Worm (Caenorhabditis elegans) whole organism, midembryonic: ENCODE results near the gene sre-15.

ENCODE experiments used
- T22C8.4 ChIP-seq: fragments of 200-800 bp; sonication (Bioruptor generic); IDR thresholded peaks from 2 replicates; pipeline ENCODE4 v1.3.6; 2022; ENCODE audit warnings: missing genetic modification characterization, missing compliant biosample characterization
- cog-1 ChIP-seq: sonication (generic microtip); optimal IDR thresholded peaks from 2 replicates; lab custom pipeline; 2016; ENCODE audit warnings: missing genetic modification characterization, missing compliant biosample characterization
- flt-1 ChIP-seq: fragments of 200-800 bp; sonication (Bioruptor generic); IDR thresholded peaks from 2 replicates; pipeline ENCODE4 v1.3.6; 2022; ENCODE audit warnings: missing genetic modification characterization, missing compliant biosample characterization
- klf-2 ChIP-seq: fragments of 200-800 bp; sonication (Bioruptor generic); conservative IDR thresholded peaks from 2 replicates; pipeline ENCODE4 v1.3.6; 2022; ENCODE audit warnings: missing genetic modification reagents, missing genetic modification characterization, missing compliant biosample characterization
- med-1 ChIP-seq: sonication (generic microtip); optimal IDR thresholded peaks from 2 replicates; lab custom pipeline; 2017; ENCODE audit warnings: missing genetic modification characterization, mild to moderate bottlenecking, missing compliant biosample characterization, antibody characterized with exemption, missing genetic modification reagents; ENCODE audit not compliant: insufficient read depth
- ref-1 ChIP-seq: fragments of 200-800 bp; sonication (Bioruptor generic); conservative IDR thresholded peaks from 2 replicates; pipeline ENCODE4 v1.3.6; 2022; ENCODE audit warnings: missing genetic modification reagents, missing genetic modification characterization, missing compliant biosample characterization
- tab-1 ChIP-seq: fragments of 200-800 bp; sonication (Bioruptor generic); IDR thresholded peaks from 2 replicates; pipeline ENCODE4 v1.3.6; 2022; ENCODE audit warnings: missing genetic modification characterization, missing compliant biosample characterization
- ztf-23 ChIP-seq: fragments of 200-800 bp; sonication (Bioruptor generic); IDR thresholded peaks from 2 replicates; pipeline ENCODE4 v1.3.6; 2022; ENCODE audit warnings: missing genetic modification reagents, missing genetic modification characterization, missing compliant biosample characterization
- ztf-29 ChIP-seq: fragments of 200-800 bp; sonication (Bioruptor generic); IDR thresholded peaks from 2 replicates; pipeline ENCODE4 v1.3.6; 2022; ENCODE audit warnings: missing genetic modification reagents, missing genetic modification characterization, missing compliant biosample characterization

Gene sre-15

DNA sequence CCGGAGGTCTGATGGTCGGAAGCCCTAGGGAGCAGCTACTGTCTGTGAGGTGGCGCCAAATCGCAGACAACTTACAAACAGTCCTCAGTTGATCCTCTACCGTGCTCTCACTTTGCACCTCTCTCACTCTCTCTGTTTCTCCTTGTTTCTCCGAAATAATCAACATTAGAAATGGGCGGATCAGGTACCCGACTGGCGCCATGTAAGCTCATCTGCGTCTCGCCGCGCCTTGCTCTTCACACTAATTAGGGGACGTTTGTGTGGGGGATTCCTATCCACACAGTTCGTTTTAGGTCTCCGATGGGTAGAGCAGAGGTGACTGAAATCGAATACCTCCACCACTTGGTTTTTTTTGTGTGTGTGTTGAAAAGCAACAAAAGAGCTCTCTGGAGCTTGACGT lies 42.6 kb downstream of the sre-15 start:
- TF ChIP-seq cog-1 (tag; lab: Kevin White, UChicago) (no peak), flt-1 (GFP tag; lab: Robert Waterston, UW) (no peak), ref-1 (GFP tag; lab: Robert Waterston, UW) (no peak), ztf-29 (GFP tag; lab: Robert Waterston, UW) (no peak), tab-1 (GFP tag; lab: Robert Waterston, UW) (no peak), ztf-23 (GFP tag; lab: Robert Waterston, UW) (no peak), klf-2 (GFP tag; lab: Robert Waterston, UW) (no peak), med-1 (GFP tag; lab: Kevin White, UChicago) (no peak), T22C8.4 (no peak)

- TF ChIP-seq flt-1 (GFP tag; lab: Robert Waterston, UW) = no peak
Measured at ce11 chrIV:12200812-12201211, 43.8 kb downstream of the sre-15 start.

DNA sequence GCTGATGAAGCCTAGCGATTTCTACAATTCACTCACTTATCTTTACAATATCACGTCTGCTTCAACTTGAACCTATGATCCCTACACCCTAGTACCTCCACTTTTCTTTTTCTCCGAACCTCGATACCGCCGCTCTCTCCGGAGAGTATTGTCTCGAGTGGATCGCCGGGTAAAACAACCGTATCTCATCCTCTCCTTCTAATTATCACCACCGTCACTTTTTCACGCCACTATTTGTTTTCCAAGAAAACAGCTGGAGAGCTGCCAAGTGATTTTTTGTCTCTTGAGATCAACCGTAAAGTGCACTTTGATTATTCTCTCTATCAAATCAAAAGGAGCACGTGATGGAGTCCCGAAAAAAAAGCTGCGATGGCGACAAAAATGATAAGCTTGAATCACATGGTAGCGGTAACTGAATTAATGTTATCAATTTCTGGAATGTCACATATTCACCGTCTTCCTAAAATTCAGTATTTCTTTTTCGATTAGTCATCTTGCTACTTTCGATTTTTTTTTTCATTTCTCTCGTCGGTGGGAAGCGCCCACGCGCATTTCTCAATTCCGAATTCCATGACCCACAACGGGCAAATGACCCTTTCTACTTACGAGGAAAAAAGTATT lies 45.0 kb downstream of the sre-15 start:
- TF ChIP-seq cog-1 (tag; lab: Kevin White, UChicago) (no peak), ref-1 (GFP tag; lab: Robert Waterston, UW) (no peak), T22C8.4 (no peak), tab-1 (GFP tag; lab: Robert Waterston, UW) (no peak), klf-2 (GFP tag; lab: Robert Waterston, UW) (no peak), ztf-23 (GFP tag; lab: Robert Waterston, UW) (no peak), flt-1 (GFP tag; lab: Robert Waterston, UW) (no peak), med-1 (GFP tag; lab: Kevin White, UChicago) (no peak), ztf-29 (GFP tag; lab: Robert Waterston, UW) (no peak)

DNA sequence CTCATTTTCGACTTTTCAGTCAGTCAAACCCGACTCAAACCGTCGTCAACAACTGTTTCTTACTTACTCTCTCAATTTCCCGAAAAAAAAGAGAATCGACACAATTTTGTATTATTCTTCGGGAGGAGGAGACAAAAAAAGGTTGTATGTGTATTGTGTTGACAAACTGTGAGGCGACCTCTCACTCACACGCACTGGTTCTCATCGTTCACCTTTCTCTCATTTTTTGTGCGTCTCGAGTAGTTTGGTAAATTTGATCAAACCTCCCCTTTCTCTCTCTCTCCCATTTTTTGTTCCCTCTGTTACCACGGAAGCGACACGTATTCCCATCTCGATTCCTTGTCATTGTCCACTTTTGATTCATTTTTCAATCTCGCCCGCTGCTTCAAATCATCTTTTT lies 45.8 kb downstream of the sre-15 start:
- TF ChIP-seq cog-1 (tag; lab: Kevin White, UChicago) = no peak
- TF ChIP-seq ref-1 (GFP tag; lab: Robert Waterston, UW) = no peak
- no peak for TF ChIP-seq med-1 (GFP tag; lab: Kevin White, UChicago)
- no peak for TF ChIP-seq ztf-29 (GFP tag; lab: Robert Waterston, UW)
- no peak for TF ChIP-seq klf-2 (GFP tag; lab: Robert Waterston, UW)
- no peak for TF ChIP-seq tab-1 (GFP tag; lab: Robert Waterston, UW)
- TF ChIP-seq ztf-23 (GFP tag; lab: Robert Waterston, UW) = no peak
- no peak for TF ChIP-seq T22C8.4
- TF ChIP-seq flt-1 (GFP tag; lab: Robert Waterston, UW) = no peak

- TF ChIP-seq flt-1 (GFP tag; lab: Robert Waterston, UW) (no peak), cog-1 (tag; lab: Kevin White, UChicago) (no peak), ztf-29 (GFP tag; lab: Robert Waterston, UW) (no peak), med-1 (GFP tag; lab: Kevin White, UChicago) (no peak), T22C8.4 (no peak), ztf-23 (GFP tag; lab: Robert Waterston, UW) (no peak), tab-1 (GFP tag; lab: Robert Waterston, UW) (no peak), klf-2 (GFP tag; lab: Robert Waterston, UW) (no peak), ref-1 (GFP tag; lab: Robert Waterston, UW) (no peak)
Measured at ce11 chrIV:12197679-12198078, 46.9 kb downstream of the sre-15 start.

- TF ChIP-seq ref-1 (GFP tag; lab: Robert Waterston, UW) (no peak), klf-2 (GFP tag; lab: Robert Waterston, UW) (no peak), ztf-23 (GFP tag; lab: Robert Waterston, UW) (no peak), ztf-29 (GFP tag; lab: Robert Waterston, UW) (no peak)
Measured at ce11 chrIV:12196608-12197007, 48.0 kb downstream of the sre-15 start.

- TF ChIP-seq ztf-29 (GFP tag; lab: Robert Waterston, UW) (no peak), tab-1 (GFP tag; lab: Robert Waterston, UW) (no peak), flt-1 (GFP tag; lab: Robert Waterston, UW) (no peak), med-1 (GFP tag; lab: Kevin White, UChicago) (no peak), ztf-23 (GFP tag; lab: Robert Waterston, UW) (no peak), klf-2 (GFP tag; lab: Robert Waterston, UW) (no peak), cog-1 (tag; lab: Kevin White, UChicago) (no peak), ref-1 (GFP tag; lab: Robert Waterston, UW) (no peak), T22C8.4 (no peak)
Measured at ce11 chrIV:12194668-12195067, 49.9 kb downstream of the sre-15 start.

DNA sequence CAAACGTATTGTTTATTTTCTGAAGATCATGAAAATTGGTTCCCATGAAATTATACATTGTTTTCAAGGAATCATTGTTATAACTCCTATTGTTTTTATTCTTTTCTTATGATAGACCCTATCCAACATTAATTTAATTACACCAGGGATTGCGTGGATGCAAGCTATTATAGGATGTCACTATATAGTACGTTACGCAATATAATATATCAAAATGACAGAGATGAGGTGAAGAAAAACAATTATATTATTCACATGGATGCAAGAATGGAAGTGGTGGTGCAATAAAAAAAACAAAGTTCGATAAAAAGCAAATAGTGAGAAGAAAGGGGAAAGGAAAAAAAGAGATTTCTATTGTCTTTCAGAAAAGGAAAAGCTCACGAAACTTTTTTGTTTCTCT lies 51.3 kb downstream of the sre-15 start:
- no peak for TF ChIP-seq ztf-29 (GFP tag; lab: Robert Waterston, UW)
- no peak for TF ChIP-seq cog-1 (tag; lab: Kevin White, UChicago)
- TF ChIP-seq flt-1 (GFP tag; lab: Robert Waterston, UW) = no peak
- no peak for TF ChIP-seq T22C8.4
- TF ChIP-seq klf-2 (GFP tag; lab: Robert Waterston, UW) = no peak
- TF ChIP-seq ref-1 (GFP tag; lab: Robert Waterston, UW) = no peak
- no peak for TF ChIP-seq ztf-23 (GFP tag; lab: Robert Waterston, UW)
- TF ChIP-seq med-1 (GFP tag; lab: Kevin White, UChicago) = no peak
- TF ChIP-seq tab-1 (GFP tag; lab: Robert Waterston, UW) = no peak

DNA sequence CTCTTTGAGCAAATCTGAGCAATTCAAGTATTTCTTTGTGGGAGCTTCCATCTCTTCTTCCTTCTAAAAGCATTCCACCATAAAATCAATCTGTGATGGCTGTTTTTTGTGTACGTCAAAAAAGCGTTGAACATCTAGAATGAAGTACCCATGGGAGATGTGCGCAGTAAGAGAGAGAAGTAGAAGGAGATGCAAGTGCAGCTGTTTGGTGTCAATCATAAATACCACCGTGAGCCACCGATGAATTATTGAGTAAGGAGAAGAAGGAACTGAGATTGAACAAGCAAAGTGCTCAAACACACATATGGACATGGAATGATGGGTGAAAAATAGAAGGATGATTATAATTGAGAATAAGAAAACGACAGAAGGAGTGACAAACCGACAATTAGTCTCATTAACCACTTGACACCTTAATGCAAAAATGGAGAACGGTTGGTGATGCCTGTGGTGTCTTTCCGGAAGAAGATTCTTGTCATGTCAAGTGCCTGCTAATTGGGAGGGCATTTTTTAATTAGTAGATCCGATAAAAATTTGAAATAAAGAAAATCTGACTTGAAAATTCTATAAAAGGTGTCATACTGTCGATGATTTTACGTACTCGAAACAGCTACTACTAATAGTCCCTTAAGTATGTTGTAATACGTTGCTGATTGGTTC lies 52.4 kb downstream of the sre-15 start:
- TF ChIP-seq klf-2 (GFP tag; lab: Robert Waterston, UW) (no peak), ztf-23 (GFP tag; lab: Robert Waterston, UW) (no peak), ztf-29 (GFP tag; lab: Robert Waterston, UW) (no peak), T22C8.4 (no peak), flt-1 (GFP tag; lab: Robert Waterston, UW) (no peak), tab-1 (GFP tag; lab: Robert Waterston, UW) (no peak)
